Worm (Caenorhabditis elegans) whole organism, mixed stage, embryonic: ENCODE measurements around the gene B0554.7.

Experiments
- elt-1 ChIP-seq: sonication (generic microtip); optimal IDR thresholded peaks from 2 replicates; lab custom pipeline; 2017; ENCODE audit warnings: missing genetic modification characterization, mild to moderate bottlenecking, missing compliant biosample characterization, antibody characterized with exemption, moderate library complexity, borderline replicate concordance; ENCODE audit not compliant: insufficient read depth
- elt-3 ChIP-seq: fragments of 150-350 bp; optimal IDR thresholded peaks from 2 replicates; lab custom pipeline; 2014; ENCODE audit warnings: missing biosample characterization, missing genetic modification characterization
- mep-1 ChIP-seq: fragments of 150-350 bp; optimal IDR thresholded peaks from 2 replicates; lab custom pipeline; 2017; ENCODE audit warnings: missing biosample characterization, missing genetic modification reagents, missing genetic modification characterization, inconsistent platforms
- nhr-76 ChIP-seq: sonication (generic microtip); optimal IDR thresholded peaks from 2 replicates; lab custom pipeline; 2017; ENCODE audit warnings: missing biosample characterization, missing genetic modification characterization
- unc-39 ChIP-seq: fragments of 150-350 bp; optimal IDR thresholded peaks from 2 replicates; lab custom pipeline; 2014; ENCODE audit warnings: missing biosample characterization, missing genetic modification characterization
- unc-62 ChIP-seq: fragments of 150-350 bp; optimal IDR thresholded peaks from 2 replicates; lab custom pipeline; 2014; ENCODE audit warnings: missing biosample characterization, missing genetic modification reagents, missing genetic modification characterization
- ztf-11 ChIP-seq: fragments of 150-350 bp; optimal IDR thresholded peaks from 2 replicates; lab custom pipeline; 2014; ENCODE audit warnings: missing biosample characterization, missing genetic modification characterization

DNA sequence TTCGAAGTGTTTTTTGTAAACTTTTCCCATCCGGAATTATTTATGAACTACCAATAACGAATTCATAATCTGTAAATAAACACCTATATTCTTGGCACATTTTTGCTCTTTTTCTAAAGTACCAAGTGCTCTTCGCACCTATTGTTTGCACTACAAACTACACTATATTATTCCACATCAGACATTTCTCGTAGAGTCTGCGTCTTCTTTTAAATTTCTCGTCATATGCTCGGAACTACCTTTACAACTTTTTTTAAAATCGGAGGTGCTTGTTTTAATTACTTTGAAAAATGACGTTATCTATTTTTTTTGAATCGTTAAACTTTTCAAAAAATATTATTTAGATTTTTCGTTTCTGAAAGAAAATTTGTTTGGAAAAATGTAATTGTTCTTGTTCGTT lies 24.0 kb upstream of the B0554.7 start, which contains the start of gene nhr-201:
- TF ChIP-seq elt-1 (tag; lab: Kevin White, UChicago) (no peak), mep-1 (tag; lab: Kevin White, UChicago) (no peak), unc-39 (no peak), unc-62 (GFP tag; lab: Kevin White, UChicago) (no peak), nhr-76 (tag; lab: Kevin White, UChicago) (no peak), ztf-11 (tag; lab: Kevin White, UChicago) (no peak), elt-3 (tag; lab: Kevin White, UChicago) (no peak)
